Worm (Caenorhabditis elegans) whole organism, young adult: ENCODE results near the gene pdhk-2.
A peak's percentile ranks its signal among the peaks of the same experiment; 100 is the strongest.

Source experiments
- C17E4.6 ChIP-seq: fragments of 200-800 bp; sonication (Bioruptor generic); IDR thresholded peaks from 2 replicates; pipeline ENCODE4 v1.3.6; 2022; ENCODE audit warnings: missing genetic modification reagents, missing genetic modification characterization, missing compliant biosample characterization
- D2030.7 ChIP-seq: fragments of 200-800 bp; sonication (Bioruptor generic); IDR thresholded peaks from 2 replicates; pipeline ENCODE4 v1.3.6; 2022; ENCODE audit warnings: missing genetic modification reagents, missing genetic modification characterization, missing compliant biosample characterization
- F37B4.10 ChIP-seq: fragments of 200-800 bp; sonication (Bioruptor generic); IDR thresholded peaks from 2 replicates; pipeline ENCODE4 v1.3.6; 2022; ENCODE audit warnings: missing genetic modification characterization, missing compliant biosample characterization
- K11D2.4 ChIP-seq: fragments of 200-800 bp; sonication (Bioruptor generic); IDR thresholded peaks from 2 replicates; pipeline ENCODE4 v1.3.6; 2022; ENCODE audit warnings: missing genetic modification reagents, missing genetic modification characterization, missing compliant biosample characterization
- K12H6.12 ChIP-seq: fragments of 200-800 bp; sonication (Bioruptor generic); optimal IDR thresholded peaks from 2 replicates; lab custom pipeline; 2018; ENCODE audit warnings: mild to moderate bottlenecking, missing genetic modification characterization, missing compliant biosample characterization
- Y53F4B.3 ChIP-seq: fragments of 200-800 bp; sonication (Bioruptor generic); IDR thresholded peaks from 2 replicates; pipeline ENCODE4 v1.3.6; 2022; ENCODE audit warnings: missing genetic modification reagents, missing genetic modification characterization, missing compliant biosample characterization
- athp-1 ChIP-seq: sonication (generic microtip); optimal IDR thresholded peaks from 2 replicates; lab custom pipeline; 2017; ENCODE audit warnings: mild to moderate bottlenecking, missing genetic modification characterization, missing compliant biosample characterization
- attf-6 ChIP-seq: fragments of 200-800 bp; sonication (Bioruptor generic); IDR thresholded peaks from 2 replicates; pipeline ENCODE4 v1.3.6; 2022; ENCODE audit warnings: missing genetic modification reagents, missing genetic modification characterization, missing compliant biosample characterization
- cebp-2 ChIP-seq: fragments of 200-800 bp; sonication (Bioruptor generic); IDR thresholded peaks from 2 replicates; pipeline ENCODE4 v1.3.6; 2022; ENCODE audit warnings: missing genetic modification characterization, missing compliant biosample characterization
- die-1 ChIP-seq: sonication (generic microtip); optimal IDR thresholded peaks from 2 replicates; lab custom pipeline; 2016; ENCODE audit warnings: missing genotype, mild to moderate bottlenecking, missing genetic modification characterization, missing compliant biosample characterization
- dpl-1 ChIP-seq: fragments of 150-350 bp; optimal IDR thresholded peaks from 2 replicates; lab custom pipeline; 2014; ENCODE audit warnings: missing biosample characterization, missing genetic modification reagents, missing genetic modification characterization
- egl-44 ChIP-seq: fragments of 200-800 bp; sonication (Bioruptor generic); IDR thresholded peaks from 2 replicates; pipeline ENCODE4 v1.3.6; 2022; ENCODE audit warnings: missing genetic modification reagents, missing genetic modification characterization, missing compliant biosample characterization
- ets-4 ChIP-seq: fragments of 200-800 bp; sonication (Bioruptor generic); optimal IDR thresholded peaks from 2 replicates; lab custom pipeline; 2018; ENCODE audit warnings: mild to moderate bottlenecking, missing genetic modification characterization, missing compliant biosample characterization
- gei-17 ChIP-seq: fragments of 200-800 bp; sonication (Bioruptor generic); optimal IDR thresholded peaks from 2 replicates; lab custom pipeline; 2018; ENCODE audit warnings: mild to moderate bottlenecking, missing genetic modification characterization, missing compliant biosample characterization
- him-1 ChIP-seq: sonication (generic microtip); optimal IDR thresholded peaks from 2 replicates; lab custom pipeline; 2016; ENCODE audit warnings: missing genotype, missing genetic modification reagents, missing genetic modification characterization, missing compliant biosample characterization
- hsf-1 ChIP-seq: fragments of 200-800 bp; sonication (Bioruptor generic); IDR thresholded peaks from 2 replicates; pipeline ENCODE4 v1.3.6; 2022; ENCODE audit warnings: missing genetic modification reagents, missing genetic modification characterization, missing compliant biosample characterization
- let-526 ChIP-seq: fragments of 200-800 bp; sonication (Bioruptor generic); IDR thresholded peaks from 2 replicates; pipeline ENCODE4 v1.3.6; 2022; ENCODE audit warnings: missing genetic modification reagents, missing genetic modification characterization, missing compliant biosample characterization
- madf-6 ChIP-seq: fragments of 200-800 bp; sonication (Bioruptor generic); IDR thresholded peaks from 2 replicates; pipeline ENCODE4 v1.3.6; 2022; ENCODE audit warnings: missing genetic modification reagents, missing genetic modification characterization, missing compliant biosample characterization
- mes-4 ChIP-seq: sonication (generic microtip); optimal IDR thresholded peaks from 2 replicates; lab custom pipeline; 2016; ENCODE audit warnings: missing genotype, missing genetic modification characterization, missing compliant biosample characterization
- nhr-120 ChIP-seq: fragments of 200-800 bp; sonication (Bioruptor generic); IDR thresholded peaks from 2 replicates; pipeline ENCODE4 v1.3.6; 2022; ENCODE audit warnings: missing genetic modification characterization, missing compliant biosample characterization
- nhr-80 ChIP-seq: sonication (generic microtip); optimal IDR thresholded peaks from 2 replicates; lab custom pipeline; 2016; ENCODE audit warnings: missing genetic modification characterization, missing compliant biosample characterization
- rcor-1 ChIP-seq: fragments of 200-800 bp; sonication (Bioruptor generic); IDR thresholded peaks from 2 replicates; pipeline ENCODE4 v1.3.6; 2022; ENCODE audit warnings: missing genetic modification reagents, missing genetic modification characterization, missing compliant biosample characterization
- rec-8 ChIP-seq, 2 experiments: sonication (generic microtip); optimal IDR thresholded peaks; 2 replicates each; lab custom pipeline; 2016; ENCODE audit warnings: mild to moderate bottlenecking in 2 of 2, missing genetic modification characterization in 2 of 2, missing genetic modification reagents in 2 of 2, missing genotype in 2 of 2, missing biosample characterization in 1 of 2, missing compliant biosample characterization in 1 of 2, moderate library complexity in 1 of 2
- snpc-1.3 ChIP-seq: sonication (generic microtip); optimal IDR thresholded peaks from 2 replicates; lab custom pipeline; 2017; ENCODE audit warnings: missing genetic modification characterization, mild to moderate bottlenecking, missing compliant biosample characterization, antibody characterized with exemption, moderate library complexity, missing genotype, missing genetic modification reagents; ENCODE audit not compliant: insufficient read depth
- snpc-3.4 ChIP-seq: sonication (generic microtip); optimal IDR thresholded peaks from 2 replicates; lab custom pipeline; 2017; ENCODE audit warnings: missing genetic modification characterization, mild to moderate bottlenecking, missing compliant biosample characterization, antibody characterized with exemption, moderate library complexity, missing genotype, missing genetic modification reagents
- snpc-4 ChIP-seq, 5 experiments: fragments of 150-350 bp in 1 of 5; sonication (generic microtip) in 4 of 5; optimal IDR thresholded peaks; 2 replicates each; lab custom pipeline; 2014 to 2018; ENCODE audit warnings: missing genetic modification characterization in 5 of 5, missing biosample characterization in 3 of 5, antibody characterized with exemption in 2 of 5, mild to moderate bottlenecking in 2 of 5, missing compliant biosample characterization in 2 of 5, missing genotype in 2 of 5, moderate library complexity in 2 of 5, missing genetic modification reagents in 1 of 5
- somi-1 ChIP-seq: fragments of 200-800 bp; sonication (Bioruptor generic); optimal IDR thresholded peaks from 2 replicates; lab custom pipeline; 2018; ENCODE audit warnings: mild to moderate bottlenecking, missing genetic modification characterization, missing compliant biosample characterization
- tbp1 ChIP-seq: fragments of 200-800 bp; sonication (Bioruptor generic); optimal IDR thresholded peaks from 2 replicates; lab custom pipeline; 2018; ENCODE audit warnings: mild to moderate bottlenecking, missing genetic modification characterization, missing compliant biosample characterization
- xnd-1 ChIP-seq: sonication (generic microtip); optimal IDR thresholded peaks from 2 replicates; lab custom pipeline; 2016; ENCODE audit warnings: missing genotype, missing genetic modification reagents, missing genetic modification characterization, missing compliant biosample characterization
- ztf-26 ChIP-seq: sonication (generic microtip); optimal IDR thresholded peaks from 2 replicates; lab custom pipeline; 2017; ENCODE audit warnings: missing genetic modification characterization, missing compliant biosample characterization
- ztf-3 ChIP-seq: fragments of 200-800 bp; sonication (Bioruptor generic); optimal IDR thresholded peaks from 2 replicates; lab custom pipeline; 2018; ENCODE audit warnings: mild to moderate bottlenecking, missing genetic modification characterization, missing compliant biosample characterization

The pdhk-2 gene

ce11 chrIII:8731310-8731709 is 9.9 kb downstream of the pdhk-2 start, which contains the start of gene ZK370.4:
TSS of gene ZK370.4 (minus strand) at chrIII:8731410.
- no peak for TF ChIP-seq K12H6.12 (tag; lab: Kevin White, UChicago)
- TF ChIP-seq, all 124 proteins: peak for 0

DNA sequence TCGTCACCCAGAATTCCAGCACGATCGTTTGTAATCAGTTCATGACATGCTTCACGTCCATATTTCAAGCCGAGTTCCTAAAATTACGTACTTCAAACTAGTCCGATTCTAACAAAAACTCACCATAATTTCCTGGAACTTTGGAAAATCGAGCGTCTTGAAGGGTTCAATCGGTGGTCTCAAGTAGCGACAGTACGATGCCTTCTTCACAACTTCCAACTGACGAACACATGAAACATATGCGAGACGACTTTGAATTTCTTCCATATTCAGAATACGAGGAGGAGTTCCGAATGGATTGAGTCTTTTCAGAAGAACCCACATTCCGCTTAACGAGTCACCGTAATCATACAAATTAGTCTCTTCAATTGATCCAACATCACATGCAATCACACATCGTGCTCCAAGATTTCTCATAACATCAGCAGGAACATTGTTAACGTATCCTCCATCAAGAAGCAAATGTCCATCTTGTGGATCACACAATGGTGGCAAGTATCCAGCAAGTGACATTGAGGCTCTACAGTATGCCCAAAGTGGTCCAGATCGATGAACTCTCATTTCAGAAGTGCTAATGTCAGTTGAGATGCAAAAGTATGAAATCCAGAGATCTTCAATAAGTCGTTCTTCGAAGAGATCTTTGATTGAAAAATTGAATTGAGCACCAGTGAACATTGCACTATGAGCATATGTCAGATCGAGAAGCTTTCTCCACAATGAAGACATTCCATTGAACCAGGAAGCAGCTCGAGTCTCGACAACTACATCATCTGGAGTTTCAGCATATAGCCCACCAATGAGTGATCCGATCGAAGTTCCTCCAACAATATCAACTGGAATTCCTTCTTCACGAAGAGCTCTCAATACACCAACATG is 15.0 kb downstream of the pdhk-2 start:
- TF ChIP-seq snpc-1.3 (no peak), egl-44 (no peak), K11D2.4 (GFP tag; lab: Robert Waterston, UW) (no peak), nhr-120 (GFP tag; lab: Robert Waterston, UW) (no peak), attf-6 (no peak), madf-6 (GFP tag; lab: Robert Waterston, UW) (no peak), gei-17 (GFP tag; lab: Kevin White, UChicago) (no peak), let-526 (no peak), rec-8 (tag; optimal IDR thresholded peaks at IDR 0.05; lab: Kevin White, UChicago) (no peak), C17E4.6 (GFP tag; lab: Robert Waterston, UW) (no peak), mes-4 (tag; lab: Kevin White, UChicago) (no peak), dpl-1 (GFP tag; lab: Kevin White, UChicago) (no peak)

ce11 chrIII:8725224-8725623 is 16.0 kb downstream of the pdhk-2 start:
- TF ChIP-seq tbp1 (GFP tag; lab: Kevin White, UChicago) (no peak), snpc-4 (GFP tag; optimal IDR thresholded peaks at IDR 0.05; lab: Kevin White, UChicago) (no peak), snpc-4 (tag; optimal IDR thresholded peaks at IDR 0.05; lab: Kevin White, UChicago) (peak in 1 of 4 experiments; percentile 14), F37B4.10 (GFP tag; lab: Robert Waterston, UW) (no peak), hsf-1 (GFP tag; lab: Robert Waterston, UW) (0 out of 2 replicates have a peak, but pooled peaks have one; percentile 31), ets-4 (GFP tag; lab: Kevin White, UChicago) (no peak), athp-1 (no peak), somi-1 (GFP tag; lab: Kevin White, UChicago) (no peak), snpc-3.4 (tag; lab: Kevin White, UChicago) (peak; percentile 20), ztf-26 (tag; lab: Kevin White, UChicago) (no peak), him-1 (tag; lab: Kevin White, UChicago) (peak; percentile 98), die-1 (tag; lab: Kevin White, UChicago) (no peak)

DNA sequence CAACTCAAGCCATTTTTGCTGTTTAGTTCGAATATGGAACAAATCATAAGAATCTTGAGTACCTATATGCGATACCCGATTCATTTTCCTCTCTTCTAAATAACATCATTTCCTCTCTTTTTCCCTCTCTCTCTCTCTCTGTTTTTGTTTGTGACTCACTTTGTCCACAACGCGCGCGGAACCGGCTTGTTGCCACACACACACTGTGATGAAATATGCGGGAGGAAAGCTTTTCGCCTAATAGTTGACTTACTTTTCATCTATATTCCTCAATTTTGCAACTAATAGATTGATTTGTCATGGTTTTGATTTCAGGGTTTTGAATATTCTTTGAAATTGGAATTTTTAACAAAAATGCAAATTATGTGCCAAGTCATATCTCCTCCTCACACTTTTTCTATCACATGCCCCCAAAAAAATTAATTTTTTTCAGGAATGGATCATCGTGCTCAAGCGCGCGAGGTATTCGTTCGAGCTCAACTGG is 21.4 kb downstream of the pdhk-2 start, which contains the start of gene hipr-1:
Gene hipr-1 (plus strand): TSS at position 434 of the 484 bp plus-strand sequence.
- TF ChIP-seq rcor-1 (GFP tag; lab: Robert Waterston, UW), result no peak

DNA sequence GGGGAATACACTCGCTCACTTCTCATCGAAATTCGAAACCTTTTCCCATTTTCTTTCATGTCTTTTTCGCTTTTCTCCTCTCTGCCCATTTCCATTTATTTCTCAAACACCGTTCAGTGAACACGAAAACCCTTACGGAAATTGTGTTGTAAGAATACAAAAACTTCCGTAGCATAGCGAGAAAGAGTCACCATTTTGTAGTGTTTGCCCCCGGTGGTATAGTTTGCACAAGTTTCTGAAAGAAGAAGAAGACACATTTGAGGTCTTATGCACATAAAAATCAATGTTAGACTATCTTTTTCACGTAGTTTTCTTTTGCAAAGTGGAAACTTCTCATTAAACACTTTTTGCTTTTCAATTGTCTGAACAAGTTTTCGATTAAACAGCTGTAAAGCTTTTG is 22.1 kb downstream of the pdhk-2 start:
- TF ChIP-seq xnd-1 (tag; lab: Kevin White, UChicago) (no peak), cebp-2 (GFP tag; lab: Robert Waterston, UW) (no peak)

- no peak for TF ChIP-seq Y53F4B.3
- no peak for TF ChIP-seq ztf-3 (GFP tag; lab: Kevin White, UChicago)
- peak; percentile 30 for TF ChIP-seq nhr-80 (tag; lab: Kevin White, UChicago)
- TF ChIP-seq madf-6 (GFP tag; lab: Robert Waterston, UW), result 0 out of 2 replicates have a peak, but pooled peaks have one; percentile 11
- no peak for TF ChIP-seq D2030.7 (GFP tag; lab: Robert Waterston, UW)
These were observed 22.6 kb downstream of the pdhk-2 start for ce11 chrIII:8718592-8718991.
